Fruit fly (Drosophila melanogaster) whole organism, embryonic: ENCODE results near the gene simj.

Experiments
- Ada2b ChIP-seq: fragments of 200-800 bp; sonication (Bioruptor generic); IDR thresholded peaks from 2 replicates; pipeline ENCODE4 v1.3.6; 2022; ENCODE audit warnings: missing biosample characterization, missing genetic modification characterization
- CG10267 ChIP-seq: fragments of 200-800 bp; sonication (Bioruptor generic); optimal IDR thresholded peaks from 2 replicates; lab custom pipeline; 2018; ENCODE audit warnings: missing biosample characterization, mild to moderate bottlenecking, missing genetic modification characterization, moderate library complexity
- CG11723 ChIP-seq: fragments of 200-800 bp; sonication (Bioruptor generic); optimal IDR thresholded peaks from 2 replicates; lab custom pipeline; 2017; ENCODE audit warnings: missing biosample characterization, mild to moderate bottlenecking, missing genetic modification characterization
- CG12104 ChIP-seq: fragments of 200-800 bp; sonication (Bioruptor generic); optimal IDR thresholded peaks from 3 replicates; lab custom pipeline; 2016; ENCODE audit warnings: missing biosample characterization, missing genetic modification characterization
- CG12769 ChIP-seq: fragments of 200-800 bp; sonication (Bioruptor generic); optimal IDR thresholded peaks from 2 replicates; lab custom pipeline; 2019; ENCODE audit warnings: missing biosample characterization, mild to moderate bottlenecking, missing genetic modification characterization, moderate library complexity
- CG1647 ChIP-seq: fragments of 200-800 bp; sonication (Bioruptor generic); optimal IDR thresholded peaks from 3 replicates; lab custom pipeline; 2016; ENCODE audit warnings: missing biosample characterization, missing genetic modification characterization
- CG16813 ChIP-seq: fragments of 200-800 bp; sonication (Bioruptor generic); IDR thresholded peaks from 3 replicates; pipeline ENCODE4 v1.3.6; 2022; ENCODE audit warnings: missing biosample characterization, missing genetic modification characterization; ENCODE audit not compliant: partially characterized antibody
- CG18599 ChIP-seq: fragments of 200-800 bp; sonication (Bioruptor generic); optimal IDR thresholded peaks from 3 replicates; lab custom pipeline; 2017; ENCODE audit warnings: missing biosample characterization, missing genetic modification characterization, mild to moderate bottlenecking, moderate library complexity, missing genetic modification reagents
- CG2129 ChIP-seq: fragments of 200-800 bp; sonication (Bioruptor generic); IDR thresholded peaks from 2 replicates; pipeline ENCODE4 v1.3.6; 2022; ENCODE audit warnings: missing biosample characterization, missing genetic modification characterization; ENCODE audit not compliant: partially characterized antibody
- CG2712 ChIP-seq: fragments of 200-800 bp; optimal IDR thresholded peaks from 3 replicates; lab custom pipeline; 2019; ENCODE audit warnings: missing biosample characterization, mild to moderate bottlenecking, missing genetic modification characterization, moderate library complexity
- CG30403 ChIP-seq: fragments of 200-800 bp; sonication (Bioruptor generic); optimal IDR thresholded peaks from 3 replicates; lab custom pipeline; 2016; ENCODE audit warnings: missing biosample characterization, missing genetic modification characterization
- CG30431 ChIP-seq: fragments of 200-800 bp; sonication (Bioruptor generic); optimal IDR thresholded peaks from 2 replicates; lab custom pipeline; 2017; ENCODE audit warnings: missing biosample characterization, missing genetic modification characterization
- CG4424 ChIP-seq: fragments of 200-800 bp; sonication (Bioruptor generic); optimal IDR thresholded peaks from 3 replicates; lab custom pipeline; 2016; ENCODE audit warnings: missing biosample characterization, missing genetic modification characterization
- CG4617 ChIP-seq: fragments of 200-800 bp; sonication (Bioruptor generic); optimal IDR thresholded peaks from 3 replicates; lab custom pipeline; 2016; ENCODE audit warnings: missing biosample characterization, missing genetic modification characterization, borderline replicate concordance
- CG6683 ChIP-seq: fragments of 200-800 bp; sonication (Bioruptor generic); optimal IDR thresholded peaks from 2 replicates; lab custom pipeline; 2017; ENCODE audit warnings: missing biosample characterization, mild to moderate bottlenecking, missing genetic modification characterization, missing genetic modification reagents
- CG9797 ChIP-seq: fragments of 200-800 bp; sonication (Bioruptor generic); optimal IDR thresholded peaks from 3 replicates; lab custom pipeline; 2018; ENCODE audit warnings: missing biosample characterization, mild to moderate bottlenecking, missing genetic modification characterization
- Dek ChIP-seq: fragments of 200-800 bp; sonication (Bioruptor generic); optimal IDR thresholded peaks from 3 replicates; lab custom pipeline; 2019; ENCODE audit warnings: missing biosample characterization, mild to moderate bottlenecking, missing genetic modification characterization, moderate library complexity
- Dll ChIP-seq: fragments of 200-800 bp; sonication (Bioruptor generic); IDR thresholded peaks from 4 replicates; pipeline ENCODE4 v1.3.6; 2022; ENCODE audit warnings: missing biosample characterization, missing genetic modification characterization; ENCODE audit not compliant: partially characterized antibody
- Dp ChIP-seq: fragments of 200-800 bp; sonication (Bioruptor generic); optimal IDR thresholded peaks from 2 replicates; lab custom pipeline; 2018; ENCODE audit warnings: missing biosample characterization, mild to moderate bottlenecking, missing genetic modification characterization, moderate library complexity
- Ets65A ChIP-seq: fragments of 200-800 bp; sonication (Bioruptor generic); peaks from one replicate; lab custom pipeline; 2016; ENCODE audit warnings: missing biosample characterization, missing genetic modification characterization
- Ets97D ChIP-seq: fragments of 200-800 bp; sonication (Bioruptor generic); optimal IDR thresholded peaks from 3 replicates; lab custom pipeline; 2016; ENCODE audit warnings: missing biosample characterization, missing genetic modification characterization
- Fer1 ChIP-seq: fragments of 200-800 bp; sonication (Bioruptor generic); optimal IDR thresholded peaks from 2 replicates; lab custom pipeline; 2017; ENCODE audit warnings: missing biosample characterization, mild to moderate bottlenecking, missing genetic modification characterization
- Fer3 ChIP-seq: fragments of 200-800 bp; sonication (Bioruptor generic); optimal IDR thresholded peaks from 2 replicates; lab custom pipeline; 2018; ENCODE audit warnings: missing biosample characterization, mild to moderate bottlenecking, missing genetic modification characterization, moderate library complexity
- HLH4C ChIP-seq: fragments of 200-800 bp; sonication (Bioruptor generic); IDR thresholded peaks from 3 replicates; pipeline ENCODE4 v1.3.6; 2022; ENCODE audit warnings: missing biosample characterization, missing genetic modification characterization; ENCODE audit not compliant: partially characterized antibody
- MTF-1 ChIP-seq: fragments of 200-800 bp; sonication (Bioruptor generic); optimal IDR thresholded peaks from 2 replicates; lab custom pipeline; 2018; ENCODE audit warnings: missing biosample characterization, mild to moderate bottlenecking, missing genetic modification characterization, borderline replicate concordance
- Med ChIP-seq: fragments of 200-800 bp; sonication (Bioruptor generic); peaks from one replicate; lab custom pipeline; 2016; ENCODE audit warnings: missing biosample characterization, missing genetic modification characterization, mild to moderate bottlenecking, inconsistent platforms, moderate library complexity
- Mes4 ChIP-seq: fragments of 200-800 bp; sonication (Bioruptor generic); optimal IDR thresholded peaks from 2 replicates; lab custom pipeline; 2016; ENCODE audit warnings: missing biosample characterization, missing genetic modification characterization
- NfI ChIP-seq: fragments of 200-800 bp; sonication (Bioruptor generic); optimal IDR thresholded peaks from 3 replicates; lab custom pipeline; 2018; ENCODE audit warnings: missing biosample characterization, mild to moderate bottlenecking, missing genetic modification characterization, moderate library complexity
- Oli ChIP-seq: fragments of 200-800 bp; sonication (Bioruptor generic); optimal IDR thresholded peaks from 2 replicates; lab custom pipeline; 2018; ENCODE audit warnings: missing biosample characterization, mild to moderate bottlenecking, missing genetic modification characterization, moderate library complexity
- Pdp1 ChIP-seq, 2 experiments: fragments of 200-800 bp; sonication (Bioruptor generic); optimal IDR thresholded peaks; 3 replicates each; lab custom pipeline; 2016; ENCODE audit warnings: missing biosample characterization in 2 of 2, missing genetic modification characterization in 2 of 2, mild to moderate bottlenecking in 1 of 2, moderate library complexity in 1 of 2
- Side ChIP-seq: fragments of 200-800 bp; sonication (Bioruptor generic); optimal IDR thresholded peaks from 2 replicates; lab custom pipeline; 2016; ENCODE audit warnings: missing biosample characterization, missing genetic modification characterization
- Six4 ChIP-seq: fragments of 200-800 bp; sonication (Bioruptor generic); optimal IDR thresholded peaks from 2 replicates; lab custom pipeline; 2016; ENCODE audit warnings: missing biosample characterization, missing genetic modification characterization
- Sox102F ChIP-seq: fragments of 200-800 bp; sonication (Bioruptor generic); optimal IDR thresholded peaks from 2 replicates; lab custom pipeline; 2018; ENCODE audit warnings: missing biosample characterization, mild to moderate bottlenecking, missing genetic modification characterization, moderate library complexity
- dpn ChIP-seq, 2 experiments: fragments of 200-800 bp; sonication (Bioruptor generic); optimal IDR thresholded peaks; 3 replicates each; lab custom pipeline; 2016; ENCODE audit warnings: missing biosample characterization in 2 of 2, missing genetic modification characterization in 2 of 2
- ewg ChIP-seq: fragments of 200-800 bp; sonication (Bioruptor generic); optimal IDR thresholded peaks from 3 replicates; lab custom pipeline; 2017; ENCODE audit warnings: mild to moderate bottlenecking, missing biosample characterization, missing genetic modification reagents, missing genetic modification characterization
- exex ChIP-seq: fragments of 200-800 bp; sonication (Bioruptor generic); optimal IDR thresholded peaks from 4 replicates; lab custom pipeline; 2018; ENCODE audit warnings: missing biosample characterization, mild to moderate bottlenecking, missing genetic modification characterization, moderate library complexity
- gt ChIP-seq: fragments of 200-800 bp; sonication (Bioruptor generic); IDR thresholded peaks from 2 replicates; pipeline ENCODE4 v1.3.6; 2022; ENCODE audit warnings: missing biosample characterization, missing genetic modification characterization
- lbe ChIP-seq: fragments of 200-800 bp; sonication (Bioruptor generic); optimal IDR thresholded peaks from 2 replicates; lab custom pipeline; 2016; ENCODE audit warnings: missing biosample characterization, mild to moderate bottlenecking, missing genetic modification characterization
- luna ChIP-seq: fragments of 200-800 bp; sonication (Bioruptor generic); optimal IDR thresholded peaks from 2 replicates; lab custom pipeline; 2016; ENCODE audit warnings: missing biosample characterization, missing genetic modification characterization
- nau ChIP-seq: fragments of 200-800 bp; sonication (Bioruptor generic); optimal IDR thresholded peaks from 3 replicates; lab custom pipeline; 2017; ENCODE audit warnings: missing biosample characterization, mild to moderate bottlenecking, missing genetic modification characterization, missing genetic modification reagents
- odd ChIP-seq: fragments of 200-800 bp; sonication (Bioruptor generic); optimal IDR thresholded peaks from 2 replicates; lab custom pipeline; 2017; ENCODE audit warnings: missing biosample characterization, mild to moderate bottlenecking, missing genetic modification characterization
- pho ChIP-seq: fragments of 200-800 bp; sonication (Bioruptor generic); optimal IDR thresholded peaks from 2 replicates; lab custom pipeline; 2016; ENCODE audit warnings: missing biosample characterization, missing genetic modification characterization
- phol ChIP-seq: fragments of 200-800 bp; sonication (Bioruptor generic); optimal IDR thresholded peaks from 3 replicates; lab custom pipeline; 2018; ENCODE audit warnings: missing biosample characterization, mild to moderate bottlenecking, missing genetic modification characterization, moderate library complexity
- sc ChIP-seq, 3 experiments: fragments of >200 bp in 2 of 3; fragments of 200-800 bp in 1 of 3; sonication (Bioruptor generic) in 1 of 3; optimal IDR thresholded peaks; 2 replicates in 2 of 3; 3 replicates in 1 of 3; lab custom pipeline; 2017; ENCODE audit warnings: mild to moderate bottlenecking in 1 of 3, missing biosample characterization in 1 of 3, missing genetic modification characterization in 1 of 3, missing genetic modification reagents in 1 of 3
- schlank ChIP-seq: fragments of 200-800 bp; sonication (Bioruptor generic); optimal IDR thresholded peaks from 2 replicates; lab custom pipeline; 2018; ENCODE audit warnings: missing biosample characterization, mild to moderate bottlenecking, missing genetic modification characterization
- sens ChIP-seq: fragments of 200-800 bp; sonication (Bioruptor generic); peaks from one replicate; lab custom pipeline; 2016; ENCODE audit warnings: missing biosample characterization, missing genetic modification characterization
- seq ChIP-seq: fragments of 200-800 bp; sonication (Bioruptor generic); IDR thresholded peaks from 2 replicates; pipeline ENCODE4 v1.3.6; 2022; ENCODE audit warnings: missing biosample characterization, missing genetic modification characterization
- vvl ChIP-seq: fragments of 200-800 bp; sonication (Bioruptor generic); IDR thresholded peaks from 2 replicates; pipeline ENCODE4 v1.3.6; 2022; ENCODE audit warnings: missing biosample characterization, missing genetic modification characterization

The simj gene

dm6 chr3L:10693709-10694403, 29.3 kb downstream of the simj start, which contains the start of gene ND-13B (continued):
- no peak for TF ChIP-seq CG11723 (GFP tag; lab: Kevin White, UChicago)
- TF ChIP-seq schlank (tag; lab: Kevin White, UChicago), result no peak
- TF ChIP-seq exex (tag; lab: Kevin White, UChicago), result no peak
- TF ChIP-seq CG30403 (GFP tag; lab: Kevin White, UChicago), result peak; percentile 5
- TF ChIP-seq HLH4C (GFP tag; lab: Robert Waterston, UW), result peak; percentile 69
- TF ChIP-seq CG30431 (GFP tag; lab: Kevin White, UChicago), result no peak
- TF ChIP-seq Sox102F, result no peak
- peak; percentile 96 for TF ChIP-seq CG10267 (tag; lab: Kevin White, UChicago)
- no peak for TF ChIP-seq CG12769 (tag; lab: Kevin White, UChicago)
- no peak for TF ChIP-seq gt (GFP tag; lab: Robert Waterston, UW)
- no peak for TF ChIP-seq luna
- peak; percentile 8 for TF ChIP-seq Fer3 (tag; lab: Kevin White, UChicago)
- peak in 1 of 2 experiments; percentile 93 for TF ChIP-seq Pdp1 (GFP tag; optimal IDR thresholded peaks at IDR 0.05; lab: Kevin White, UChicago)
- TF ChIP-seq Six4 (GFP tag; lab: Kevin White, UChicago), result peak; percentile 3
- TF ChIP-seq Side (GFP tag; lab: Kevin White, UChicago), result peak; percentile 0
- TF ChIP-seq CG18599 (GFP tag; lab: Kevin White, UChicago), result peak; percentile 37
- no peak for TF ChIP-seq seq (GFP tag; lab: Robert Waterston, UW)
- TF ChIP-seq CG4424 (GFP tag; lab: Kevin White, UChicago), result peak; percentile 59
- peak; percentile 36 for TF ChIP-seq nau (GFP tag; lab: Kevin White, UChicago)
- peak; percentile 95 for TF ChIP-seq Ets65A (GFP tag; lab: Kevin White, UChicago)
- TF ChIP-seq CG16813 (GFP tag; lab: Robert Waterston, UW), result peak; percentile 68
- TF ChIP-seq Dll (GFP tag; lab: Robert Waterston, UW), result peak; percentile 80
- TF ChIP-seq Fer1, result peak; percentile 74
- peak; percentile 66 for TF ChIP-seq CG2129 (GFP tag; lab: Robert Waterston, UW)
- peak; percentile 7 for TF ChIP-seq CG6683 (GFP tag; lab: Kevin White, UChicago)
- TF ChIP-seq NfI, result peak; percentile 22
- TF ChIP-seq dpn (GFP tag; optimal IDR thresholded peaks at IDR 0.05; lab: Kevin White, UChicago), result peak in 1 of 2 experiments; percentile 10
- TF ChIP-seq vvl (GFP tag; lab: Robert Waterston, UW), result peak; percentile 29; the same call in 1 of the 2 replicates
- no peak for TF ChIP-seq sc (optimal IDR thresholded peaks at IDR 0.05; lab: Kevin White, UChicago)
- TF ChIP-seq sc (GFP tag; optimal IDR thresholded peaks at IDR 0.05; lab: Kevin White, UChicago), result no peak
- TF ChIP-seq ewg, result no peak
- peak; percentile 2 for TF ChIP-seq CG9797 (GFP tag; lab: Kevin White, UChicago)
- peak; percentile 7 for TF ChIP-seq pho (GFP tag; lab: Kevin White, UChicago)
- TF ChIP-seq Dek (tag; lab: Kevin White, UChicago), result no peak
- TF ChIP-seq Dp (GFP tag; lab: Kevin White, UChicago), result peak; percentile 91
- no peak for TF ChIP-seq CG2712 (tag; lab: Kevin White, UChicago)
- peak; percentile 33 for TF ChIP-seq lbe
- peak; percentile 24 for TF ChIP-seq phol (tag; lab: Kevin White, UChicago)
- peak; percentile 47 for TF ChIP-seq CG1647 (GFP tag; lab: Kevin White, UChicago)
- no peak for TF ChIP-seq CG12104 (GFP tag; lab: Kevin White, UChicago)
- no peak for TF ChIP-seq Mes4
- no peak for TF ChIP-seq odd (GFP tag; lab: Kevin White, UChicago)
- TF ChIP-seq Med (GFP tag; lab: Kevin White, UChicago), result peak; percentile 86
- no peak for TF ChIP-seq Oli (tag; lab: Kevin White, UChicago)
- TF ChIP-seq CG4617 (GFP tag; lab: Kevin White, UChicago), result peak; percentile 22
- no peak for TF ChIP-seq Ada2b (GFP tag; lab: Robert Waterston, UW)
- peak; percentile 1 for TF ChIP-seq MTF-1 (GFP tag; lab: Kevin White, UChicago)
- peak; percentile 44 for TF ChIP-seq Ets97D (GFP tag; lab: Kevin White, UChicago)
- peak; percentile 73 for TF ChIP-seq sens (GFP tag; lab: Kevin White, UChicago)
